Fruit fly (Drosophila melanogaster): Measurements from ENCODE around the gene robo2.

robo2 gene

dm6 chr2L:1456305-1456704 is 36.1 kb upstream of the robo2 start (continued):
- TF ChIP-seq Ssrp (tag; optimal IDR thresholded peaks at IDR 0.05) (peak; percentile 58), CG6272 (GFP tag; IDR thresholded peaks at IDR 0.05) (peak; percentile 45), zen (tag; optimal IDR thresholded peaks at IDR 0.05) (peak; percentile 72), Aef1 (GFP tag; IDR thresholded peaks at IDR 0.05) (no peak; the same call in 2 of the 3 replicates), TFAM (GFP tag; optimal IDR thresholded peaks at IDR 0.05) (no peak), toy (GFP tag; IDR thresholded peaks at IDR 0.05) (no peak), D (optimal IDR thresholded peaks at IDR 0.05) (no peak), D (GFP tag; optimal IDR thresholded peaks at IDR 0.05) (peak; percentile 79), tio (GFP tag; optimal IDR thresholded peaks at IDR 0.05) (no peak), Pdp1 (GFP tag; optimal IDR thresholded peaks at IDR 0.05) (no peak), gcm2 (GFP tag; optimal IDR thresholded peaks at IDR 0.05) (no peak), Spps (tag; optimal IDR thresholded peaks at IDR 0.05) (peak; percentile 82), CG2129 (GFP tag; IDR thresholded peaks at IDR 0.05; ENCODE audit: partially characterized antibody) (no peak), CG2202 (tag; optimal IDR thresholded peaks at IDR 0.05) (peak; percentile 73), CG12236 (GFP tag; optimal IDR thresholded peaks at IDR 0.05) (no peak), HmgD (GFP tag; optimal IDR thresholded peaks at IDR 0.05) (no peak), wek (GFP tag; optimal IDR thresholded peaks at IDR 0.05) (no peak), Chrac-16 (GFP tag; optimal IDR thresholded peaks at IDR 0.05) (peak; percentile 46), pros (GFP tag; optimal IDR thresholded peaks at IDR 0.05) (no peak), Dip2 (GFP tag; IDR thresholded peaks at IDR 0.05) (no peak), Kr (GFP tag; optimal IDR thresholded peaks at IDR 0.05) (no peak), Mad (GFP tag; optimal IDR thresholded peaks at IDR 0.05) (no peak), ken (GFP tag; IDR thresholded peaks at IDR 0.05) (peak; percentile 43; the same call in 1 of the 3 replicates), Hmr (GFP tag; optimal IDR thresholded peaks at IDR 0.05) (no peak), phol (tag; optimal IDR thresholded peaks at IDR 0.05) (peak; percentile 78), CG10543 (GFP tag; optimal IDR thresholded peaks at IDR 0.05) (no peak), CG16815 (GFP tag; optimal IDR thresholded peaks at IDR 0.05) (peak; percentile 61), Hr78 (GFP tag; optimal IDR thresholded peaks at IDR 0.05) (peak in 1 of 2 experiments; percentile 0), ERR (GFP tag; optimal IDR thresholded peaks at IDR 0.05) (no peak), ssp (GFP tag; IDR thresholded peaks at IDR 0.05) (peak; percentile 24), CG4617 (GFP tag; optimal IDR thresholded peaks at IDR 0.05; ENCODE audit: borderline replicate concordance) (no peak), sens (GFP tag) (peak; percentile 87), bcd (GFP tag; optimal IDR thresholded peaks at IDR 0.05) (no peak), Dip3 (GFP tag; optimal IDR thresholded peaks at IDR 0.05) (no peak), inv (GFP tag; IDR thresholded peaks at IDR 0.05; ENCODE audit: partially characterized antibody) (no peak), stwl (tag; optimal IDR thresholded peaks at IDR 0.05) (peak; percentile 49), E2f1 (GFP tag; IDR thresholded peaks at IDR 0.05) (no peak), GATAe (GFP tag; conservative IDR thresholded peaks at IDR 0.05) (no peak), CG15073 (GFP tag; optimal IDR thresholded peaks at IDR 0.05) (no peak), salm (tag; optimal IDR thresholded peaks at IDR 0.05) (no peak), ham (GFP tag; IDR thresholded peaks at IDR 0.05) (no peak), CG11093 (GFP tag; IDR thresholded peaks at IDR 0.05) (peak; percentile 50; the same call in 1 of the 3 replicates), sima (GFP tag; optimal IDR thresholded peaks at IDR 0.05) (no peak), CG14014 (GFP tag; IDR thresholded peaks at IDR 0.05) (no peak), abd-A (tag; optimal IDR thresholded peaks at IDR 0.05) (no peak), CG6791 (GFP tag; IDR thresholded peaks at IDR 0.05; ENCODE audit: partially characterized antibody) (no peak), CG4820 (GFP tag; optimal IDR thresholded peaks at IDR 0.05) (peak; percentile 50), lilli (GFP tag; optimal IDR thresholded peaks at IDR 0.05) (peak; percentile 15), CG14667 (GFP tag; IDR thresholded peaks at IDR 0.05) (no peak), Myb (GFP tag; optimal IDR thresholded peaks at IDR 0.05) (no peak), CG7928 (GFP tag; optimal IDR thresholded peaks at IDR 0.05) (no peak), CG7745 (tag; optimal IDR thresholded peaks at IDR 0.05) (no peak)
